Fruit fly (Drosophila melanogaster) whole organism, adult: ENCODE results near the gene CG3862.

Experiments used
- CG7045 ChIP-seq: fragments of 200-800 bp; sonication (Bioruptor generic); optimal IDR thresholded peaks from 2 replicates; lab custom pipeline; 2017; ENCODE audit warnings: missing biosample characterization, mild to moderate bottlenecking, missing genetic modification characterization
- bab1 ChIP-seq: fragments of 200-800 bp; sonication (Bioruptor generic); optimal IDR thresholded peaks from 3 replicates; lab custom pipeline; 2019; ENCODE audit warnings: missing biosample characterization, mild to moderate bottlenecking, missing genetic modification characterization, moderate library complexity
- kay ChIP-seq: fragments of 200-800 bp; sonication (Bioruptor generic); peaks from one replicate; lab custom pipeline; 2016; ENCODE audit warnings: missing biosample characterization, missing genetic modification characterization, borderline replicate concordance
- ovo ChIP-seq: fragments of 200-800 bp; sonication (Bioruptor generic); optimal IDR thresholded peaks from 2 replicates; lab custom pipeline; 2016; ENCODE audit warnings: missing biosample characterization, missing genetic modification characterization

DNA sequence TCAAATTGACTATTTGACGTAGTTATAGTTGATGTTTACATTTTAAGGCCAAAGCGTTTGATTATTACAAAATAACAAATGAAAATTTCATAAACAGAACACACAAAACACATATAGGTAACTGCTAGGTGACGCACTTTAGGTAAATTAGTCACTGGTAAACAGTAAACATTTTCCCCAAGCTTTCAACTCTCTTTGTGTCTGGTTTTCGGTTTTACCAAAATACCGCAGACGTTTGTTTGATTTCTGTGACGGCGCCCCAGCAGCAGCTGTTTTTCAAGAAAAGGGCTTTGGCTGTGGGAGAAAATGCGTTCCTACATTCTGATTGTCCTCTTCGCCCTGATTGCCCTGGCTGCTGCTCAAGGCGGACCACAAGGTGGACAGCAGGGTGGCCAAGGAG is 49.4 kb downstream of the CG3862 start, which contains the start of gene CG13946:
- TF ChIP-seq ovo (GFP tag; lab: Kevin White, UChicago): no peak
- TF ChIP-seq CG7045 (GFP tag; lab: Kevin White, UChicago): no peak
- TF ChIP-seq kay (GFP tag; lab: Kevin White, UChicago): no peak
- no peak for TF ChIP-seq bab1 (GFP tag; lab: Kevin White, UChicago)
